ENCODE assay signal across 1 worm cellular context in the genomic region with DNA sequence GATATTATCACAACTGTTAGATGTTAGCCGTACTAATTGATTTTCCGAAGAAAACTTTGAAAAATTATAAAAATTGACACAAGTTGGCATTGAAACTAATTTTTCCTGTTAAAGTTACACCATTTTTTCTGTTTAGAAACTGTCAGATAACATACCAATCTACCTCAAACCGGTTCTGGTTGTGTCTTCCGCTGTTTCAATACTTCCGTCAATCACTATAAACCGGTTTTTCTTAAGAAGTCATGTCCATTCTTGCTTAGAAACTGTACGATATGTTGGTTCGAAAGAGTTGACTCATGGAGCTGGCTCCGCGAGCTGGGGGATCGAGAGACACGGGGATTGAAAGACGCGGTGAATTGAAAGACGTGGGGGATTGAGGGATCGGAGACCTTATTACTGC.
TF ChIP-seq lines count a peak whose summit lies in the region.

No protein-coding gene starts in this region.

TF ChIP-seq in whole organism, L1 larva, 84 proteins besides CTCF, POLR2A, EP300 and RAD21 (continued from another document):
- TF ChIP-seq alr-1 (tag; optimal IDR thresholded peaks at IDR 0.05; lab: Kevin White, UChicago; ENCODE audit: borderline replicate concordance) (no peak), nhr-47 (tag; optimal IDR thresholded peaks at IDR 0.05; lab: Kevin White, UChicago) (no peak), ztf-4 (tag; optimal IDR thresholded peaks at IDR 0.05; lab: Kevin White, UChicago) (no peak)
TF ChIP-seq in whole organism, L1 larva: peak in this region for 7.
